Worm (Caenorhabditis elegans) whole organism, late embryonic: ENCODE results near the gene elt-7.

ENCODE experiments used
- ceh-22 ChIP-seq: sonication (generic microtip); optimal IDR thresholded peaks from 2 replicates; lab custom pipeline; 2017; ENCODE audit warnings: missing biosample characterization, missing genetic modification characterization
- che-1 ChIP-seq: sonication (generic microtip); optimal IDR thresholded peaks from 2 replicates; lab custom pipeline; 2016; ENCODE audit warnings: mild to moderate bottlenecking, missing genetic modification characterization, missing compliant biosample characterization
- ets-4 ChIP-seq: sonication (generic microtip); optimal IDR thresholded peaks from 2 replicates; lab custom pipeline; 2016; ENCODE audit warnings: missing genetic modification characterization, missing compliant biosample characterization
- fkh-10 ChIP-seq: fragments of 150-350 bp; optimal IDR thresholded peaks from 2 replicates; lab custom pipeline; 2014; ENCODE audit warnings: missing biosample characterization, missing genetic modification reagents, missing genetic modification characterization
- pha-2 ChIP-seq: sonication (generic microtip); optimal IDR thresholded peaks from 2 replicates; lab custom pipeline; 2017; ENCODE audit warnings: mild to moderate bottlenecking, missing genetic modification characterization, missing compliant biosample characterization
- pqm-1 ChIP-seq: sonication (generic microtip); optimal IDR thresholded peaks from 2 replicates; lab custom pipeline; 2016; ENCODE audit warnings: missing genetic modification characterization, missing compliant biosample characterization
- tbx-2 ChIP-seq: sonication (generic microtip); optimal IDR thresholded peaks from 2 replicates; lab custom pipeline; 2016; ENCODE audit warnings: missing genetic modification characterization, missing compliant biosample characterization

ce11 chrV:4758019-4758418 is 12.5 kb upstream of the elt-7 start:
- no peak for TF ChIP-seq ceh-22 (tag; lab: Kevin White, UChicago)
- no peak for TF ChIP-seq pha-2 (tag; lab: Kevin White, UChicago)
- no peak for TF ChIP-seq che-1
- TF ChIP-seq pqm-1 (tag; lab: Kevin White, UChicago), result no peak
- no peak for TF ChIP-seq tbx-2 (tag; lab: Kevin White, UChicago)
- TF ChIP-seq fkh-10 (GFP tag; lab: Kevin White, UChicago), result no peak
- no peak for TF ChIP-seq ets-4 (tag; lab: Kevin White, UChicago)
